Worm (Caenorhabditis elegans): ENCODE results near the gene srd-33.

The srd-33 gene

DNA sequence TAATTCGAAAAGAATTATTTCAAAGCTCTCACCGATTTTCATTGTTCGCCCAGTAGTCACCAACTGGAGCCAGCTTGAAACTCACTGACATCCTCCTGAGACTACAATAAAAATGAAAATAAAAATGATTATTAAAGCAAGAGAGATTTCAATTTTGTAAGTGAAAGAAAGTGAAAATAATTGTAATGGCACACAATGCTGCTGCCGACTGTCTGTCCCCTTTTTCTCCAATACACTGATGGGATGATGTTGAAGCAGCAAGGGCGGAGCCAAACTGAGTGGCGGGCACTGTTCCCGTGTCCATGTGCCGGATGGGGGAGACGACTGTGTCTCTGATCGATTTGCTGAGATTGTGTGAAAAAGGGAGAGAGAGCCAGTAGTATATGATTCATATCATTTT lies 37.8 kb upstream of the srd-33 start, which contains the start of gene C37H5.14:
TSS of gene C37H5.14 (minus strand) at position 101 of the 400 bp plus-strand sequence.
- TF ChIP-seq nhr-237 (tag; optimal IDR thresholded peaks at IDR 0.05): no peak
- TF ChIP-seq nhr-25 (tag; optimal IDR thresholded peaks at IDR 0.05): no peak
- TF ChIP-seq nhr-23 (tag; optimal IDR thresholded peaks at IDR 0.05): no peak
- no peak for TF ChIP-seq nhr-77 (tag; optimal IDR thresholded peaks at IDR 0.05)
- no peak for TF ChIP-seq nhr-11 (tag; optimal IDR thresholded peaks at IDR 0.05)
- TF ChIP-seq jun-1 (tag; optimal IDR thresholded peaks at IDR 0.05): no peak
- TF ChIP-seq ceh-9 (tag; optimal IDR thresholded peaks at IDR 0.05): no peak
- no peak for TF ChIP-seq nhr-76 (tag; optimal IDR thresholded peaks at IDR 0.05)
- no peak for TF ChIP-seq daf-12 (tag; optimal IDR thresholded peaks at IDR 0.05)
- TF ChIP-seq nhr-28 (tag; optimal IDR thresholded peaks at IDR 0.05): no peak
- no peak for TF ChIP-seq sea-2 (GFP tag; optimal IDR thresholded peaks at IDR 0.05)
- no peak for TF ChIP-seq lin-39 (tag; optimal IDR thresholded peaks at IDR 0.05)
- TF ChIP-seq elt-1 (tag; optimal IDR thresholded peaks at IDR 0.05): no peak
- no peak for TF ChIP-seq fos-1 (tag; optimal IDR thresholded peaks at IDR 0.05)
- TF ChIP-seq mml-1 (tag; optimal IDR thresholded peaks at IDR 0.05): no peak
- TF ChIP-seq nhr-12 (tag; optimal IDR thresholded peaks at IDR 0.05): no peak
- TF ChIP-seq unc-62 (GFP tag; optimal IDR thresholded peaks at IDR 0.05): no peak
- no peak for TF ChIP-seq fkh-2 (tag; optimal IDR thresholded peaks at IDR 0.05)
- TF ChIP-seq nhr-67 (tag; optimal IDR thresholded peaks at IDR 0.05): no peak

ce11 chrV:4839913-4840312 lies 32.2 kb upstream of the srd-33 start, which contains the start of gene nas-9:
Gene nas-9, minus strand, starts transcription at chrV:4840013.
- TF ChIP-seq ZK546.5 (tag; optimal IDR thresholded peaks at IDR 0.05) (no peak), nhr-12 (tag; optimal IDR thresholded peaks at IDR 0.05) (no peak), lin-39 (tag; optimal IDR thresholded peaks at IDR 0.05) (no peak), elt-3 (tag; optimal IDR thresholded peaks at IDR 0.05) (no peak), fkh-2 (tag; optimal IDR thresholded peaks at IDR 0.05) (no peak), nhr-237 (tag; optimal IDR thresholded peaks at IDR 0.05) (no peak), elt-2 (tag; optimal IDR thresholded peaks at IDR 0.05) (no peak), lsy-12 (tag; optimal IDR thresholded peaks at IDR 0.05) (no peak), unc-39 (tag; optimal IDR thresholded peaks at IDR 0.05) (no peak), nhr-25 (tag; optimal IDR thresholded peaks at IDR 0.05) (no peak), ceh-28 (tag; optimal IDR thresholded peaks at IDR 0.05) (no peak)

- TF ChIP-seq nhr-11 (tag; optimal IDR thresholded peaks at IDR 0.05) (no peak), ceh-82 (tag; optimal IDR thresholded peaks at IDR 0.05) (no peak), ceh-16 (tag; optimal IDR thresholded peaks at IDR 0.05) (no peak), lin-15B (tag; optimal IDR thresholded peaks at IDR 0.05) (no peak), elt-3 (tag; optimal IDR thresholded peaks at IDR 0.05) (no peak), nhr-43 (tag; optimal IDR thresholded peaks at IDR 0.05; ENCODE audit: poor library complexity, severe bottlenecking) (no peak), tbx-2 (tag; optimal IDR thresholded peaks at IDR 0.05) (no peak)
These were observed 30.9 kb upstream of the srd-33 start, which contains the start of gene cwp-1 for ce11 chrV:4841179-4841578. Gene cwp-1, minus strand, starts transcription at chrV:4841279.

ce11 chrV:4842544-4842943 lies 29.5 kb upstream of the srd-33 start, which contains the start of the genes cwp-2 and cwp-3:
Gene cwp-2, minus strand, starts transcription at chrV:4842644.
Gene cwp-3, plus strand, starts transcription at chrV:4842836.
- TF ChIP-seq mml-1 (tag; optimal IDR thresholded peaks at IDR 0.05): no peak
- TF ChIP-seq fkh-2 (tag; optimal IDR thresholded peaks at IDR 0.05): no peak
- no peak for TF ChIP-seq tbx-2 (tag; optimal IDR thresholded peaks at IDR 0.05)
- TF ChIP-seq ama-1 (optimal IDR thresholded peaks at IDR 0.05): no peak

DNA sequence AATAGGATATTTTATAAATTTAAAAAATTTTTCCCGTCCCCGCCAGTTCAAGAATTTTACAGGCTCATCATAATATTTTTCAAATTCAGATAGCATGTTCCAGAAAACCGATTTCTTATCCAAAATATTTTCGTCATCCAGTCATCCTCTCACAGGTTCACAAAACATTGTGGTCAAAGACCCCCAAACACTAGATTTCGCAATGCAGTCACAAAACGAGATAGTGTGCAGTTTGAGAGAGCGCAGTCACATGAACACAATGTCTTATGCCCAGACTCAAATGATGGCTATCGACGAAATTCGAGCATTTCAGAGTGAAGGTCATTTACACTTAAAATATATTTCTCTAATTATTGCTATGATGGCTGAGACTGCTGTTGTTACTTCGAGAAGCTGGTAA lies 27.5 kb upstream of the srd-33 start, which contains the start of gene abhd-5.2:
TSS of gene abhd-5.2 (plus strand) at position 95 of the 400 bp plus-strand sequence.
- no peak for TF ChIP-seq ceh-16 (tag; optimal IDR thresholded peaks at IDR 0.05)
- peak; percentile 39 for TF ChIP-seq pqm-1 (tag; optimal IDR thresholded peaks at IDR 0.05)
- peak; percentile 48 for TF ChIP-seq snpc-4 (tag; optimal IDR thresholded peaks at IDR 0.05)
- no peak for TF ChIP-seq egl-27 (tag; optimal IDR thresholded peaks at IDR 0.05)
- peak; percentile 8 for TF ChIP-seq nhr-23 (tag; optimal IDR thresholded peaks at IDR 0.05)
- TF ChIP-seq ztf-11 (tag; optimal IDR thresholded peaks at IDR 0.05): no peak
- peak; percentile 26 for TF ChIP-seq elt-2 (tag; optimal IDR thresholded peaks at IDR 0.05)
- TF ChIP-seq hmg-11 (tag; optimal IDR thresholded peaks at IDR 0.05): peak; percentile 55
- no peak for TF ChIP-seq daf-12 (tag; optimal IDR thresholded peaks at IDR 0.05)
- TF ChIP-seq ceh-9 (tag; optimal IDR thresholded peaks at IDR 0.05): no peak
- no peak for TF ChIP-seq jun-1 (tag; optimal IDR thresholded peaks at IDR 0.05)
- no peak for TF ChIP-seq nhr-12 (tag; optimal IDR thresholded peaks at IDR 0.05)
- TF ChIP-seq nhr-28 (tag; optimal IDR thresholded peaks at IDR 0.05): no peak
- TF ChIP-seq nhr-25 (tag; optimal IDR thresholded peaks at IDR 0.05): peak; percentile 37
- TF ChIP-seq nhr-77 (tag; optimal IDR thresholded peaks at IDR 0.05): no peak
- TF ChIP-seq sea-2 (GFP tag; optimal IDR thresholded peaks at IDR 0.05): no peak
- TF ChIP-seq egl-5 (tag; optimal IDR thresholded peaks at IDR 0.05): no peak
- peak; percentile 26 for TF ChIP-seq ceh-28 (tag; optimal IDR thresholded peaks at IDR 0.05)
- peak; percentile 29 for TF ChIP-seq lin-15B (tag; optimal IDR thresholded peaks at IDR 0.05)
- TF ChIP-seq nfya-1 (tag; optimal IDR thresholded peaks at IDR 0.05; ENCODE audit: insufficient read depth): peak; percentile 62
- TF ChIP-seq pha-4 (tag; optimal IDR thresholded peaks at IDR 0.05): peak; percentile 50
- peak; percentile 48 for TF ChIP-seq lin-39 (tag; optimal IDR thresholded peaks at IDR 0.05)
- TF ChIP-seq zag-1 (tag; optimal IDR thresholded peaks at IDR 0.05): no peak
- no peak for TF ChIP-seq aly-2 (tag; optimal IDR thresholded peaks at IDR 0.05)
- no peak for TF ChIP-seq fos-1 (tag; optimal IDR thresholded peaks at IDR 0.05)
- TF ChIP-seq elt-3 (tag; optimal IDR thresholded peaks at IDR 0.05): no peak
- no peak for TF ChIP-seq fkh-10 (GFP tag; optimal IDR thresholded peaks at IDR 0.05)
- no peak for TF ChIP-seq ztf-4 (tag; optimal IDR thresholded peaks at IDR 0.05)
- no peak for TF ChIP-seq R02D3.7 (tag; optimal IDR thresholded peaks at IDR 0.05)
